Worm (Caenorhabditis elegans) whole organism, L3 larva: ENCODE results near the gene cutl-15.

Experiments
- aly-2 ChIP-seq: fragments of 150-350 bp; optimal IDR thresholded peaks from 2 replicates; lab custom pipeline; 2014; ENCODE audit warnings: missing biosample characterization, missing genetic modification characterization
- ama-1 ChIP-seq: fragments of 150-350 bp; optimal IDR thresholded peaks from 2 replicates; lab custom pipeline; 2018
- ceh-28 ChIP-seq: fragments of 150-350 bp; optimal IDR thresholded peaks from 2 replicates; lab custom pipeline; 2014; ENCODE audit warnings: missing biosample characterization, missing genetic modification reagents, missing genetic modification characterization
- egl-27 ChIP-seq: sonication (generic microtip); optimal IDR thresholded peaks from 4 replicates; lab custom pipeline; 2017; ENCODE audit warnings: missing biosample characterization, missing genetic modification reagents, missing genetic modification characterization
- elt-1 ChIP-seq: fragments of 150-350 bp; optimal IDR thresholded peaks from 2 replicates; lab custom pipeline; 2014; ENCODE audit warnings: missing biosample characterization, missing genetic modification characterization
- elt-2 ChIP-seq: sonication (generic microtip); optimal IDR thresholded peaks from 2 replicates; lab custom pipeline; 2016; ENCODE audit warnings: missing genetic modification reagents, mild to moderate bottlenecking, missing genetic modification characterization, missing compliant biosample characterization
- eor-1 ChIP-seq, 2 experiments: fragments of 150-350 bp; optimal IDR thresholded peaks; 2 replicates each; lab custom pipeline; 2014 to 2018; ENCODE audit warnings: missing biosample characterization in 2 of 2, missing genetic modification characterization in 2 of 2
- fkh-10 ChIP-seq: sonication (generic microtip); optimal IDR thresholded peaks from 2 replicates; lab custom pipeline; 2017; ENCODE audit warnings: missing biosample characterization, missing genetic modification reagents, missing genetic modification characterization
- fkh-2 ChIP-seq: fragments of 150-350 bp; optimal IDR thresholded peaks from 2 replicates; lab custom pipeline; 2014; ENCODE audit warnings: missing biosample characterization, missing genetic modification reagents, missing genetic modification characterization
- fos-1 ChIP-seq: fragments of 150-350 bp; optimal IDR thresholded peaks from 2 replicates; lab custom pipeline; 2014; ENCODE audit warnings: missing biosample characterization, missing genetic modification characterization
- hmg-11 ChIP-seq: sonication (generic microtip); optimal IDR thresholded peaks from 2 replicates; lab custom pipeline; 2016; ENCODE audit warnings: missing genetic modification characterization, missing compliant biosample characterization
- lin-15B ChIP-seq: fragments of 150-350 bp; optimal IDR thresholded peaks from 2 replicates; lab custom pipeline; 2014; ENCODE audit warnings: missing biosample characterization, missing genetic modification characterization
- lin-39 ChIP-seq: fragments of 150-350 bp; optimal IDR thresholded peaks from 2 replicates; lab custom pipeline; 2018; ENCODE audit warnings: missing biosample characterization, missing genetic modification reagents, missing genetic modification characterization
- lsy-12 ChIP-seq: sonication (generic microtip); optimal IDR thresholded peaks from 2 replicates; lab custom pipeline; 2016; ENCODE audit warnings: mild to moderate bottlenecking, missing genetic modification characterization, missing compliant biosample characterization
- mdl-1 ChIP-seq: fragments of 150-350 bp; optimal IDR thresholded peaks from 2 replicates; lab custom pipeline; 2014; ENCODE audit warnings: missing biosample characterization, missing genetic modification characterization
- mml-1 ChIP-seq: fragments of 150-350 bp; sonication (generic microtip); optimal IDR thresholded peaks from 3 replicates; lab custom pipeline; 2014; ENCODE audit warnings: missing biosample characterization, missing genetic modification characterization
- nfya-1 ChIP-seq: sonication (generic microtip); optimal IDR thresholded peaks from 2 replicates; lab custom pipeline; 2017; ENCODE audit warnings: missing genetic modification characterization, mild to moderate bottlenecking, missing compliant biosample characterization, antibody characterized with exemption, moderate library complexity; ENCODE audit not compliant: insufficient read depth
- nhr-11 ChIP-seq: fragments of 150-350 bp; optimal IDR thresholded peaks from 2 replicates; lab custom pipeline; 2014; ENCODE audit warnings: missing biosample characterization, missing genetic modification characterization
- nhr-23 ChIP-seq: fragments of 150-350 bp; optimal IDR thresholded peaks from 2 replicates; lab custom pipeline; 2014; ENCODE audit warnings: missing biosample characterization, missing genetic modification reagents, missing genetic modification characterization
- nhr-237 ChIP-seq: fragments of 150-350 bp; optimal IDR thresholded peaks from 2 replicates; lab custom pipeline; 2014; ENCODE audit warnings: missing biosample characterization, missing genetic modification characterization
- nhr-25 ChIP-seq: sonication (generic microtip); optimal IDR thresholded peaks from 2 replicates; lab custom pipeline; 2017; ENCODE audit warnings: missing biosample characterization, missing genetic modification characterization
- nhr-28 ChIP-seq: fragments of 150-350 bp; optimal IDR thresholded peaks from 2 replicates; lab custom pipeline; 2014; ENCODE audit warnings: missing biosample characterization, missing genetic modification characterization
- nhr-43 ChIP-seq: sonication (generic microtip); optimal IDR thresholded peaks from 2 replicates; lab custom pipeline; 2016; ENCODE audit warnings: mild to moderate bottlenecking, missing genetic modification characterization, missing compliant biosample characterization; ENCODE audit not compliant: poor library complexity, severe bottlenecking
- nhr-67 ChIP-seq: fragments of 150-350 bp; optimal IDR thresholded peaks from 2 replicates; lab custom pipeline; 2014; ENCODE audit warnings: missing biosample characterization, missing genetic modification characterization
- nhr-77 ChIP-seq: fragments of 150-350 bp; optimal IDR thresholded peaks from 2 replicates; lab custom pipeline; 2014; ENCODE audit warnings: missing biosample characterization, missing genetic modification characterization
- pha-4 ChIP-seq: fragments of 150-350 bp; optimal IDR thresholded peaks from 2 replicates; lab custom pipeline; 2014; ENCODE audit warnings: missing biosample characterization, missing genetic modification reagents, missing genetic modification characterization
- sea-2 ChIP-seq: fragments of 150-350 bp; sonication (generic microtip); optimal IDR thresholded peaks from 4 replicates; lab custom pipeline; 2014; ENCODE audit warnings: missing biosample characterization, missing genetic modification reagents, missing genetic modification characterization
- snpc-4 ChIP-seq: fragments of 150-350 bp; optimal IDR thresholded peaks from 2 replicates; lab custom pipeline; 2014; ENCODE audit warnings: missing biosample characterization, missing genetic modification characterization
- tbx-2 ChIP-seq: sonication (generic microtip); optimal IDR thresholded peaks from 2 replicates; lab custom pipeline; 2016; ENCODE audit warnings: mild to moderate bottlenecking, missing genetic modification characterization, missing compliant biosample characterization
- unc-62 ChIP-seq: fragments of 150-350 bp; sonication (generic microtip); optimal IDR thresholded peaks from 4 replicates; lab custom pipeline; 2014; ENCODE audit warnings: missing biosample characterization, missing genetic modification reagents, missing genetic modification characterization
- zag-1 ChIP-seq: fragments of 150-350 bp; optimal IDR thresholded peaks from 2 replicates; lab custom pipeline; 2014; ENCODE audit warnings: missing biosample characterization, missing genetic modification characterization
- ztf-11 ChIP-seq: fragments of 150-350 bp; optimal IDR thresholded peaks from 2 replicates; lab custom pipeline; 2014; ENCODE audit warnings: missing biosample characterization, missing genetic modification characterization

The cutl-15 gene

DNA sequence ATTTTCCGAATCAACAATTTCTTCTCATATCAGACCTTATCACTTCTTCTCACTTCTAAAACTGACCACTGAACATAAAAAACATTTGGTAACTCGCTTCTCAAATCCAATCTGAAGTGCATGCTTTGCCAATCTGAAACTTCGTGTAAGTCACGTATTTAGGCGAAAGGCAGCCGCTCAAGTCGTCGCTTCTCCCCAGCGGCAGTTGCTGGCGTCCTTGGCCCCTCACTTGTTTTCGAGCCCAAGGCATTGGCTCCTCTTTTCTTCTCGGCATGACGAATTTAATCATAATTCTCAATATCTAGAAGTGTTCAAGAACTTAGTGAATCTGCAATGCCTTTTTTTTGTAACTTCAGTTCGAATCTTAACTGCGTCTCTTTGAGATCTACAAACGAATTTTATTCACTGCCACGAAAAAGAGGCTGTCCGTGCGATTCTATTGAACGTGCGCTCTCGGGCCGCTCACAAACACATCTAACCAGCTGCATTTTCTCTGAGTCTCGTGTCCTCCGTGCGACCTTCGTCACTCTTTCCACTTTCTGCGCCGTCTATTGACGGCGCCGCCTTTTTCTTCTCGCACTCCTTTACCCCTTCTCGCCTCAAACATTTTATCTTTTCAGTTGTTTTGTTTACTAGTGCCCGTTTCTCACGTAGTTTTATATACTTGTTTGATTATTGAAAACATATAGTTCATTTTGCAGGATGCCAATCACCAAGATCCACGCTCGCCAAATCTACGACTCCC lies 15.9 kb downstream of the cutl-15 start (continued):
- TF ChIP-seq aly-2 (tag; lab: Kevin White, UChicago) (no peak), snpc-4 (tag; lab: Kevin White, UChicago) (no peak), zag-1 (tag; lab: Kevin White, UChicago) (no peak), mml-1 (tag; lab: Kevin White, UChicago) (no peak), lin-15B (tag; lab: Kevin White, UChicago) (peak; percentile 13), eor-1 (tag; optimal IDR thresholded peaks at IDR 0.05; lab: Kevin White, UChicago) (no peak)

DNA sequence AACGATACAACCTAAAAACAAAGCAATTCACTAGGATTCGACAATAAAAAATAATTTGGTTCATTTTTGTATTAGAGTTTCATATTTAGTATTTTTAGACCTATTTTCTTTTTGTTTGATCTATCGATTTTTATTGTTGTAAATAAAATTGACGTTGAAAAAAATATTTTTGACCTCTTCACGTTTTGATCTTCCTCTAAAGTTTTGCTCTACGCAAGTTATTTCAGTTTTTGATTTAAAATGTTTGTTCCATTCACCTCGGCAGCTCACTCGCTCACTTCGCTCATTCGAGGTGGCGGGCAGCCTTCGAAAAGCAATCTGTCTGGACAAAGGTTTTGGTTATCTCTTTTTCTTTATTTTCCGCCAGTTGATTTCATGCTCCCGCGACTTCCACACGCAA lies 16.7 kb downstream of the cutl-15 start, which contains the start of gene enol-1:
enol-1 (plus strand) TSS at position 235 of the 400 bp plus-strand sequence.
- TF ChIP-seq hmg-11 (tag; lab: Kevin White, UChicago) = no peak
- no peak for TF ChIP-seq lin-15B (tag; lab: Kevin White, UChicago)
- no peak for TF ChIP-seq nhr-25
- no peak for TF ChIP-seq fkh-2 (tag; lab: Kevin White, UChicago)
- no peak for TF ChIP-seq tbx-2
- TF ChIP-seq nhr-28 = no peak
- no peak for TF ChIP-seq egl-27
- TF ChIP-seq fos-1 (tag; lab: Kevin White, UChicago) = no peak
- TF ChIP-seq fkh-10 (GFP tag; lab: Kevin White, UChicago) = no peak
- no peak for TF ChIP-seq nhr-43
- no peak for TF ChIP-seq mdl-1
- no peak for TF ChIP-seq lsy-12 (tag; lab: Kevin White, UChicago)
- TF ChIP-seq sea-2 (GFP tag; lab: Kevin White, UChicago) = no peak
- no peak for TF ChIP-seq ceh-28 (tag; lab: Kevin White, UChicago)
- TF ChIP-seq, all 47 proteins: peak for 0

DNA sequence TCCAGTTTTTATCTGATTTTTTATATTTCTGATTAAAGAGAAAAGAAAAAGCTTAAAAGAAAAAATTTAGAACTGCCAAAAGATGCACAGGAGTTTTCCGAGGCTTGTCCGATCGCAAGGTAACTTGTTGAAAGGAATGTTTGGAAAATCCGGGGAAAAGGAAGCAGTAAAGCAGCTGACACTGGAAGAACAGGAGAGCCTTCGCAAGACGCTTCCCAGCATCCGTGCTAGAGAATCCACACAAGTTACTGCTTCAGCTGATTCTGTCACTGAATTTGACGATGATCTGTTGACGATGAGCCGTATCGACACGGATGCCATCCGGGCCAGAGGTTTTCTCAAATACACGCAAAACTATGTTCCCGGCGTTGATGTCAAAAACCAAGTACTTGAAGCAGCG lies 17.7 kb downstream of the cutl-15 start, which contains the start of gene mrpl-50:
mrpl-50 (plus strand) TSS at position 71 of the 400 bp plus-strand sequence.
- peak; percentile 81 for TF ChIP-seq ama-1 (lab: Kevin White, UChicago)
- no peak for TF ChIP-seq nhr-23 (tag; lab: Kevin White, UChicago)

DNA sequence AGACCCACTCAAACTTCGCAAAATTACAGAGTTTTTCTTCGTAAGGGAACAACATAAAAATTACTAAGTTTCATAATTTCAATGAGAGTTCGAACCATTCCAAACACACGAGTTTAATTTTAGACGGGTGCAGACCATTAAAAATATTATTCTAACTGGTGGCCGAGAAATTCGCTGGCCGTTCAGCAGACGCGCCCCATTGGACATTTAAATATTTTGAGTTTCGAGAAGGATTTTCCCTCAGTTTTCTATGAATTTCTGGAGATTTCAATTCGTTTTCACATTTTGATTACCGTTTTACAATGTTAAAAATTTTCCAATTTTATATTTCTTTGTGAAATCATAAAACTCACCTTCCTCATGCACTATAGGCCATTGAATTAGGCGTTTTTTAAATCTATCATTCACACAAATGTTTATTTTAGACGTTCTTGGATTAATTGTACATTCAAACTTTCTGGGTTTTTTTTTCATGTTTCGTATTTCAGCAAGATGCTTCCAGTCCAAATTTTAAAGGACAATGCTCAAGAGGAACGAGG lies 20.2 kb downstream of the cutl-15 start, which contains the start of gene cct-2:
cct-2 (plus strand) TSS at position 489 of the 539 bp plus-strand sequence.
- TF ChIP-seq nhr-11 = no peak
- no peak for TF ChIP-seq nhr-77 (tag; lab: Kevin White, UChicago)
- TF ChIP-seq snpc-4 (tag; lab: Kevin White, UChicago) = peak; percentile 67
- TF ChIP-seq lin-39 (tag; lab: Kevin White, UChicago) = peak; percentile 40
- no peak for TF ChIP-seq nhr-67
- peak; percentile 74 for TF ChIP-seq lin-15B (tag; lab: Kevin White, UChicago)
- no peak for TF ChIP-seq aly-2 (tag; lab: Kevin White, UChicago)
- TF ChIP-seq egl-27 = no peak
- TF ChIP-seq nfya-1 (tag; lab: Kevin White, UChicago) = peak; percentile 65
- peak; percentile 72 for TF ChIP-seq pha-4 (tag; lab: Kevin White, UChicago)
- TF ChIP-seq hmg-11 (tag; lab: Kevin White, UChicago) = peak; percentile 9
- no peak for TF ChIP-seq fkh-2 (tag; lab: Kevin White, UChicago)
- no peak for TF ChIP-seq elt-1 (tag; lab: Kevin White, UChicago)
- TF ChIP-seq nhr-28 = no peak
- no peak for TF ChIP-seq ztf-11 (tag; lab: Kevin White, UChicago)
- TF ChIP-seq mdl-1 = no peak
- peak; percentile 12 for TF ChIP-seq nhr-23 (tag; lab: Kevin White, UChicago)
- TF ChIP-seq nhr-25 = peak; percentile 56
- TF ChIP-seq elt-2 (tag; lab: Kevin White, UChicago) = peak; percentile 2
- TF ChIP-seq unc-62 (GFP tag; lab: Kevin White, UChicago) = no peak
- peak; percentile 50 for TF ChIP-seq nhr-43
- no peak for TF ChIP-seq nhr-237
- no peak for TF ChIP-seq fos-1 (tag; lab: Kevin White, UChicago)

DNA sequence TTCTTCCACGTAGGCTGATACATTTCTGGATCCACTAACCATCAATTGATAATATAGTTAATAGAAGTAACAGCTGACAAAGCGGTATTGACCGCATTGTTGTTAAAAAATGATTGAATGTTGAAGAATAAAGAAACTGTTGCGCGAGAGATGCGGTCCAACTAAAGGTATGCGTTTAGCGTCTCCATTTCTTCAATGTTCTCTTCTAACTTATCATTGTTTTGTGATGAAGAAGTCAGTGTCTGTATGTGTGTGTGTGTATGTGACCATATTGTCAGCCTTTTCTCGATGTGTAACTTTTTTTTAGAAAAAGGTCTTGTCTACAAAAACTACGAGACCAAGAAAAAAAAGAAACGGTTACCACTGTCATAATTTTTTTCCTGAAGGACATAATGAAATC lies 21.0 kb downstream of the cutl-15 start, which contains the start of gene B0457.2:
B0457.2 (minus strand) TSS at position 101 of the 400 bp plus-strand sequence.
- TF ChIP-seq fos-1 (tag; lab: Kevin White, UChicago) = no peak
- peak; percentile 16 for TF ChIP-seq nhr-25
